Fruit fly (Drosophila melanogaster) whole organism, wandering third instar larva: ENCODE results near the gene Srlp.

Source experiments
- Abd-B ChIP-seq: fragments of >200 bp; optimal IDR thresholded peaks from 2 replicates; lab custom pipeline; 2017; ENCODE audit warnings: missing biosample characterization, missing genetic modification characterization
- CG32264 ChIP-seq: fragments of 200-800 bp; sonication (Bioruptor generic); optimal IDR thresholded peaks from 2 replicates; lab custom pipeline; 2016; ENCODE audit warnings: missing biosample characterization, missing genetic modification characterization
- CG9705 ChIP-seq: fragments of 200-800 bp; sonication (Bioruptor generic); optimal IDR thresholded peaks from 2 replicates; lab custom pipeline; 2018; ENCODE audit warnings: missing biosample characterization, mild to moderate bottlenecking, missing genetic modification characterization
- CrebA ChIP-seq: fragments of 200-800 bp; sonication (Bioruptor generic); optimal IDR thresholded peaks from 2 replicates; lab custom pipeline; 2016; ENCODE audit warnings: missing biosample characterization, mild to moderate bottlenecking, missing genetic modification characterization, borderline replicate concordance
- Dfd ChIP-seq: fragments of >200 bp; optimal IDR thresholded peaks from 2 replicates; lab custom pipeline; 2017; ENCODE audit warnings: missing biosample characterization, missing genetic modification characterization
- Dif ChIP-seq: fragments of 200-275, 200-300 bp; sonication (Bioruptor generic); optimal IDR thresholded peaks from 2 replicates; lab custom pipeline; 2018; ENCODE audit warnings: missing biosample characterization, missing genetic modification characterization; ENCODE audit not compliant: partially characterized antibody
- GATAd ChIP-seq: sonication (Bioruptor generic); optimal IDR thresholded peaks from 2 replicates; lab custom pipeline; 2016; ENCODE audit warnings: missing biosample characterization, missing genetic modification characterization
- HLH106 ChIP-seq: fragments of 200-800 bp; optimal IDR thresholded peaks from 3 replicates; lab custom pipeline; 2019; ENCODE audit warnings: missing biosample characterization, mild to moderate bottlenecking, missing genetic modification characterization, moderate library complexity
- Hnf4 ChIP-seq: fragments of 200-800 bp; sonication (Bioruptor generic); optimal IDR thresholded peaks from 2 replicates; lab custom pipeline; 2016; ENCODE audit warnings: missing biosample characterization, mild to moderate bottlenecking, missing genetic modification characterization
- Hr78 ChIP-seq: fragments of >200 bp; optimal IDR thresholded peaks from 2 replicates; lab custom pipeline; 2017; ENCODE audit warnings: missing biosample characterization, missing genetic modification characterization
- Hr83 ChIP-seq: fragments of 200-300 bp; sonication (Bioruptor generic); optimal IDR thresholded peaks from 2 replicates; lab custom pipeline; 2016; ENCODE audit warnings: missing biosample characterization, mild to moderate bottlenecking, missing genetic modification characterization, moderate library complexity; ENCODE audit not compliant: poor library complexity, severe bottlenecking
- Jra ChIP-seq: sonication (Bioruptor generic); optimal IDR thresholded peaks from 2 replicates; lab custom pipeline; 2016; ENCODE audit warnings: missing biosample characterization, missing genetic modification characterization
- Mio ChIP-seq: sonication (Bioruptor generic); optimal IDR thresholded peaks from 2 replicates; lab custom pipeline; 2016; ENCODE audit warnings: missing biosample characterization, missing genetic modification characterization
- Myc ChIP-seq: fragments of >200 bp; optimal IDR thresholded peaks from 2 replicates; lab custom pipeline; 2017
- N ChIP-seq: fragments of >200 bp; optimal IDR thresholded peaks from 2 replicates; lab custom pipeline; 2018; ENCODE audit warnings: missing biosample characterization, missing external identifiers, missing genetic modification characterization
- OdsH ChIP-seq: fragments of 200-800 bp; sonication (Bioruptor generic); optimal IDR thresholded peaks from 2 replicates; lab custom pipeline; 2016; ENCODE audit warnings: missing biosample characterization, mild to moderate bottlenecking, missing genetic modification characterization
- Rel ChIP-seq, 2 experiments: fragments of 200-800 bp; sonication (Bioruptor generic) in 1 of 2; optimal IDR thresholded peaks; 2 replicates in 1 of 2; 3 replicates in 1 of 2; lab custom pipeline; 2016 to 2019; ENCODE audit warnings: mild to moderate bottlenecking in 2 of 2, missing biosample characterization in 2 of 2, missing genetic modification characterization in 2 of 2, moderate library complexity in 1 of 2
- Sp1 ChIP-seq: fragments of 200-800 bp; sonication (Bioruptor generic); optimal IDR thresholded peaks from 3 replicates; lab custom pipeline; 2019; ENCODE audit warnings: missing biosample characterization, mild to moderate bottlenecking, missing genetic modification characterization, moderate library complexity
- Vsx2 ChIP-seq: fragments of 200-300, 225-300 bp; sonication (Bioruptor generic); optimal IDR thresholded peaks from 2 replicates; lab custom pipeline; 2018; ENCODE audit warnings: missing biosample characterization, missing genetic modification characterization; ENCODE audit not compliant: partially characterized antibody
- br ChIP-seq: fragments of 200-800 bp; sonication (Bioruptor generic); optimal IDR thresholded peaks from 2 replicates; lab custom pipeline; 2016; ENCODE audit warnings: missing biosample characterization, missing genetic modification characterization
- brk ChIP-seq: fragments of 200-800 bp; sonication (Bioruptor generic); optimal IDR thresholded peaks from 2 replicates; lab custom pipeline; 2016; ENCODE audit warnings: missing biosample characterization, mild to moderate bottlenecking, missing genetic modification characterization
- dl ChIP-seq, 2 experiments: fragments of 175-275, 200-275 bp in 1 of 2; fragments of 200-275 bp in 1 of 2; sonication (Bioruptor generic); optimal IDR thresholded peaks; lab custom pipeline; 2018; ENCODE audit warnings: mild to moderate bottlenecking in 2 of 2, missing biosample characterization in 2 of 2, missing genetic modification characterization in 2 of 2, moderate library complexity in 2 of 2; ENCODE audit not compliant: partially characterized antibody in 2 of 2, insufficient read depth in 1 of 2
- dmrt93B ChIP-seq: fragments of 200-800 bp; sonication (Bioruptor generic); optimal IDR thresholded peaks from 2 replicates; lab custom pipeline; 2018; ENCODE audit warnings: missing biosample characterization, mild to moderate bottlenecking, missing genetic modification characterization
- dsf ChIP-seq: sonication (Bioruptor generic); optimal IDR thresholded peaks from 2 replicates; lab custom pipeline; 2016; ENCODE audit warnings: missing biosample characterization, missing genetic modification characterization, borderline replicate concordance
- ey ChIP-seq: fragments of 200-800 bp; sonication (Bioruptor generic); optimal IDR thresholded peaks from 2 replicates; lab custom pipeline; 2016; ENCODE audit warnings: missing biosample characterization, missing genetic modification characterization
- foxo ChIP-seq, 2 experiments: fragments of 200-800 bp; sonication (Bioruptor generic); optimal IDR thresholded peaks; 2 replicates in 1 of 2; 3 replicates in 1 of 2; lab custom pipeline; 2016 to 2017; ENCODE audit warnings: missing biosample characterization in 2 of 2, missing genetic modification characterization in 2 of 2
- fru ChIP-seq: fragments of 200-800 bp; sonication (Bioruptor generic); optimal IDR thresholded peaks from 3 replicates; lab custom pipeline; 2016; ENCODE audit warnings: missing biosample characterization, mild to moderate bottlenecking, missing genetic modification characterization
- h ChIP-seq: fragments of 200-800 bp; sonication (Bioruptor generic); optimal IDR thresholded peaks from 3 replicates; lab custom pipeline; 2016; ENCODE audit warnings: missing biosample characterization, mild to moderate bottlenecking, missing genetic modification characterization
- jim ChIP-seq: fragments of 175-275, 200-325 bp; sonication (Bioruptor generic); optimal IDR thresholded peaks from 2 replicates; lab custom pipeline; 2016; ENCODE audit warnings: missing biosample characterization, mild to moderate bottlenecking, missing genetic modification characterization
- lola ChIP-seq: fragments of >200 bp; optimal IDR thresholded peaks from 2 replicates; lab custom pipeline; 2017; ENCODE audit warnings: missing biosample characterization, missing genetic modification characterization
- pan ChIP-seq: fragments of >200 bp; optimal IDR thresholded peaks from 2 replicates; lab custom pipeline; 2017
- psq ChIP-seq: fragments of 200-800 bp; sonication (Bioruptor generic); optimal IDR thresholded peaks from 3 replicates; lab custom pipeline; 2017; ENCODE audit warnings: missing biosample characterization, mild to moderate bottlenecking, missing genetic modification characterization, moderate library complexity
- rgr ChIP-seq: fragments of 200-800 bp; sonication (Bioruptor generic); optimal IDR thresholded peaks from 3 replicates; lab custom pipeline; 2016; ENCODE audit warnings: missing biosample characterization, mild to moderate bottlenecking, missing genetic modification characterization
- sage ChIP-seq: fragments of 200-800 bp; sonication (Bioruptor generic); optimal IDR thresholded peaks from 2 replicates; lab custom pipeline; 2016; ENCODE audit warnings: missing biosample characterization, mild to moderate bottlenecking, missing genetic modification characterization
- sv ChIP-seq: fragments of 200-800 bp; sonication (Bioruptor generic); optimal IDR thresholded peaks from 3 replicates; lab custom pipeline; 2016; ENCODE audit warnings: missing biosample characterization, missing genetic modification characterization
- tai ChIP-seq: sonication (Bioruptor generic); optimal IDR thresholded peaks from 2 replicates; lab custom pipeline; 2016; ENCODE audit warnings: missing biosample characterization, missing genetic modification characterization
- usp ChIP-seq: fragments of >200 bp; optimal IDR thresholded peaks from 2 replicates; lab custom pipeline; 2017; ENCODE audit warnings: missing biosample characterization, missing genetic modification characterization
- woc ChIP-seq: sonication (Bioruptor generic); optimal IDR thresholded peaks from 2 replicates; lab custom pipeline; 2016; ENCODE audit warnings: missing biosample characterization, mild to moderate bottlenecking, missing genetic modification characterization

Gene Srlp

DNA sequence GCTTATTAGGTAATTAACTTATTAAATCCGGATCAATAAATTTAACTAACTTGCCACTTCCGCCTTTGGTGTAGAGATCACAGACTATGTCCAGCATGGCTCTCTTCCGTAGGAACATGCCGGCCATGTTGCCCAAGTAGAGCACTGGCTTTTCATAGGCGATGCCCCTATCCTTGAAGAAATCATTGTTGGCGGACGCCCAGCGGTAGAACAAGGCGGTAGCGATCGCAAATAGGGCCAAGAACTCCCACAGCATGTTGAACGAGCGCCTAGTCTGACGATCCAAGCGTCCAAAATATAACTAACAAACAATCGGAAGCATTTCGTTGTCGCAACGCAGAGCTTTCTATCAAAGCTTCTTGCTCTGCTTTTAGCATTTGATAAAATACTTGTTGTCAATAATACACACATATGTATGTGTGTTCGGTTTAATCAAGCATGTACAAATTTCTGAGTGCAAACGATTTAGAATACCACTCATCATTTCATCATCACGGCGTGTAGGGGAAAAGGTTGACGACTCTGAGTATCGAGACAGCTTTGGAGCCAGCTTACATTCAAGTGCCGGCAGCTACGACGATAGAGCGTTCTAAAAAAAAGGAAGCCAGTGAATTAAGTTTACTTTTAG is 35.2 kb upstream of the Srlp start, which contains the start of gene Cyp9f3:
Gene Cyp9f3, minus strand, starts transcription at position 310 of the 628 bp plus-strand sequence.
- no peak for TF ChIP-seq woc (GFP tag; lab: Kevin White, UChicago)
- no peak for TF ChIP-seq dl (GFP tag; optimal IDR thresholded peaks at IDR 0.05; lab: Kevin White, UChicago; ENCODE audit: insufficient read depth in 1 of 2, partially characterized antibody in 2 of 2)
- no peak for TF ChIP-seq Sp1
- no peak for TF ChIP-seq h (GFP tag; lab: Kevin White, UChicago)
- peak; percentile 20 for TF ChIP-seq Vsx2
- TF ChIP-seq CrebA (GFP tag; lab: Kevin White, UChicago) = peak; percentile 32
- no peak for TF ChIP-seq pan
- TF ChIP-seq Myc = no peak
- TF ChIP-seq lola (GFP tag; lab: Kevin White, UChicago) = no peak
- TF ChIP-seq OdsH (GFP tag; lab: Kevin White, UChicago) = no peak
- no peak for TF ChIP-seq Dfd (GFP tag; lab: Kevin White, UChicago)
- TF ChIP-seq rgr (GFP tag; lab: Kevin White, UChicago) = peak; percentile 9
- no peak for TF ChIP-seq psq (GFP tag; lab: Kevin White, UChicago)
- TF ChIP-seq br (GFP tag; lab: Kevin White, UChicago) = no peak
- no peak for TF ChIP-seq sv (GFP tag; lab: Kevin White, UChicago)
- TF ChIP-seq dmrt93B (GFP tag; lab: Kevin White, UChicago) = no peak

DNA sequence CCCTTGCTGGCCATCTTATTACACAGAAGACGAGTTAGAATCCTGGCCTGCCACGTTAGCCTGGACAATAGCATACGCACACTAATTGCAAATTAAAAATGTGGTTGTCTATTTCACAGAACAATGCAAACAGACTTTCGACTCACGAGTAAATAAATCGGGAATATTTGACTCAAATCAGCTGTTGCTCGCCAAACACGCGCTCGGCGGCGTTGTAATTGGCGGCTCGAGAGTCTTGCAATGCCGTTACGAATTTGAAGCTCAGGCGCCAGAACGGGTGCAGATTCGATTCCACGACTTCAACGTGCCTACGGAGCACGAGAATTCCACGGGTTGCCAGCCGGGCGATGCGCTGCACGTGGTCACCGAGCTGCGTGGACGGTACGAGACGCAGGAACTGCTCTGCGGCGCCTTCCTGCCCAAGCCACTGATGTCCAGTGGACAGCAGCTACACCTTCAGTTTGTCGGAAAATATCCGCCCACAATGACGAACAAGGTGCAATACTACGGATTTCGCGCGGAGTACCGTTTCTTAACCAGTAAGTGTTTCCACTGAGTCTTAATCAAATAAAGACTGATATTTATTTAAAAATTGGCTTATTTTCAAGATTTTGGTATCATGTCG is 32.1 kb upstream of the Srlp start, which contains the start of gene DNAlig3:
Gene DNAlig3, minus strand, starts transcription at position 168 of the 625 bp plus-strand sequence.
- TF ChIP-seq Dif (GFP tag; lab: Kevin White, UChicago) (no peak), Jra (GFP tag; lab: Kevin White, UChicago) (no peak), Rel (GFP tag; optimal IDR thresholded peaks at IDR 0.05; lab: Kevin White, UChicago) (no peak), Rel (tag; optimal IDR thresholded peaks at IDR 0.05; lab: Kevin White, UChicago) (peak; percentile 83), Sp1 (no peak), rgr (GFP tag; lab: Kevin White, UChicago) (no peak), dsf (GFP tag; lab: Kevin White, UChicago) (no peak), br (GFP tag; lab: Kevin White, UChicago) (no peak)
- TF ChIP-seq, all 38 proteins: peak for 1

DNA sequence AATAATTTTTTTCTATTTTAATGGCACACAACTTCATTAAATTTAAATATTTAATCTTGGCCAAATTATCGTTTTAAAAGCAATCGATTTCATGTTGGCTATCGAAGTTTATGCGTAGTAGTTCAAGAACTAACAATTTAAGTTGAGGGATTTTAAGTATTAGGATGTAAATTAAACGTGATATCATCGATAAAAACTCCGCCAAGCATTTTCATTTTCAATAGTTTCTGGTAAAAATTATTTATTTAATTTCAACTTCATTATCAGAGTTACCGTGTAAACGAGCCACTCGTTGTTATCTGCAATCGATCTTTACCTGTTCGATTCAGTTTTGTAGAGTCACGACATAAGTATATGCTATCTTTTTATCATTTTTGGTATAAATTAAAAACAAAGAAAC is 31.0 kb upstream of the Srlp start:
- TF ChIP-seq Mio = peak; percentile 59
- TF ChIP-seq Abd-B (GFP tag; lab: Kevin White, UChicago) = no peak
- no peak for TF ChIP-seq N (GFP tag; lab: Kevin White, UChicago)
- no peak for TF ChIP-seq CrebA (GFP tag; lab: Kevin White, UChicago)
- TF ChIP-seq Rel (GFP tag; optimal IDR thresholded peaks at IDR 0.05; lab: Kevin White, UChicago) = peak; percentile 90
- TF ChIP-seq Rel (tag; optimal IDR thresholded peaks at IDR 0.05; lab: Kevin White, UChicago) = peak; percentile 93
- TF ChIP-seq fru = peak; percentile 94
- TF ChIP-seq usp (GFP tag; lab: Kevin White, UChicago) = no peak
- no peak for TF ChIP-seq Myc
- no peak for TF ChIP-seq lola (GFP tag; lab: Kevin White, UChicago)
- no peak for TF ChIP-seq Dif (GFP tag; lab: Kevin White, UChicago)
- peak; percentile 99 for TF ChIP-seq h (GFP tag; lab: Kevin White, UChicago)
- no peak for TF ChIP-seq Vsx2
- TF ChIP-seq jim (GFP tag; lab: Kevin White, UChicago) = no peak
- TF ChIP-seq dl (GFP tag; optimal IDR thresholded peaks at IDR 0.05; lab: Kevin White, UChicago; ENCODE audit: insufficient read depth in 1 of 2, partially characterized antibody in 2 of 2) = no peak
- TF ChIP-seq dsf (GFP tag; lab: Kevin White, UChicago) = peak; percentile 88
- TF ChIP-seq woc (GFP tag; lab: Kevin White, UChicago) = peak; percentile 86
- TF ChIP-seq Hnf4 (GFP tag; lab: Kevin White, UChicago) = peak; percentile 94
- TF ChIP-seq OdsH (GFP tag; lab: Kevin White, UChicago) = peak; percentile 95
- peak; percentile 89 for TF ChIP-seq ey (GFP tag; lab: Kevin White, UChicago)
- peak; percentile 100 for TF ChIP-seq CG9705
- peak; percentile 95 for TF ChIP-seq brk
- TF ChIP-seq pan = no peak
- TF ChIP-seq HLH106 (tag; lab: Kevin White, UChicago) = peak; percentile 98
- no peak for TF ChIP-seq Hr78
- peak; percentile 89 to 96 for TF ChIP-seq foxo (GFP tag; optimal IDR thresholded peaks at IDR 0.05; lab: Kevin White, UChicago)
- TF ChIP-seq Dfd (GFP tag; lab: Kevin White, UChicago) = no peak
- peak; percentile 95 for TF ChIP-seq br (GFP tag; lab: Kevin White, UChicago)
- peak; percentile 84 for TF ChIP-seq Jra (GFP tag; lab: Kevin White, UChicago)
- peak; percentile 99 for TF ChIP-seq sage (GFP tag; lab: Kevin White, UChicago)
- peak; percentile 92 for TF ChIP-seq Hr83 (GFP tag; lab: Kevin White, UChicago)
- peak; percentile 94 for TF ChIP-seq CG32264
- TF ChIP-seq GATAd (GFP tag; lab: Kevin White, UChicago) = peak; percentile 36
- TF ChIP-seq rgr (GFP tag; lab: Kevin White, UChicago) = peak; percentile 97
- TF ChIP-seq Sp1 = peak; percentile 99
- peak; percentile 94 for TF ChIP-seq sv (GFP tag; lab: Kevin White, UChicago)
- TF ChIP-seq psq (GFP tag; lab: Kevin White, UChicago) = peak; percentile 84
- peak; percentile 99 for TF ChIP-seq dmrt93B (GFP tag; lab: Kevin White, UChicago)
- no peak for TF ChIP-seq tai (GFP tag; lab: Kevin White, UChicago)
